Fruit fly (Drosophila melanogaster) whole organism, embryonic: ENCODE results near the gene mRpL49.

Source experiments
- Abd-B ChIP-seq: fragments of 200-800 bp; sonication (Bioruptor generic); optimal IDR thresholded peaks from 2 replicates; lab custom pipeline; 2018; ENCODE audit warnings: missing biosample characterization, mild to moderate bottlenecking, missing genetic modification characterization, moderate library complexity
- Bgb ChIP-seq: fragments of 200-800 bp; sonication (Bioruptor generic); IDR thresholded peaks from 2 replicates; pipeline ENCODE4 v1.3.6; 2022; ENCODE audit warnings: missing biosample characterization, missing genetic modification characterization; ENCODE audit not compliant: partially characterized antibody
- CG10274 ChIP-seq: fragments of 200-800 bp; sonication (Bioruptor generic); optimal IDR thresholded peaks from 3 replicates; lab custom pipeline; 2017; ENCODE audit warnings: missing biosample characterization, mild to moderate bottlenecking, missing genetic modification characterization
- CG12391 ChIP-seq: fragments of 200-800 bp; sonication (Bioruptor generic); optimal IDR thresholded peaks from 3 replicates; lab custom pipeline; 2018; ENCODE audit warnings: missing biosample characterization, mild to moderate bottlenecking, missing genetic modification characterization, moderate library complexity
- CG13775 ChIP-seq: fragments of 200-800 bp; sonication (Bioruptor generic); optimal IDR thresholded peaks from 3 replicates; lab custom pipeline; 2017; ENCODE audit warnings: missing biosample characterization, mild to moderate bottlenecking, missing genetic modification characterization
- CG1529 ChIP-seq: fragments of 200-800 bp; sonication (Bioruptor generic); optimal IDR thresholded peaks from 3 replicates; lab custom pipeline; 2018; ENCODE audit warnings: missing biosample characterization, missing genetic modification characterization
- CG15514 ChIP-seq: fragments of 200-800 bp; sonication (Bioruptor generic); optimal IDR thresholded peaks from 3 replicates; lab custom pipeline; 2017; ENCODE audit warnings: missing biosample characterization, missing genetic modification characterization, mild to moderate bottlenecking, moderate library complexity, missing genetic modification reagents
- CG17359 ChIP-seq: fragments of 200-800 bp; sonication (Bioruptor generic); optimal IDR thresholded peaks from 3 replicates; lab custom pipeline; 2018; ENCODE audit warnings: missing biosample characterization, mild to moderate bottlenecking, missing genetic modification characterization, moderate library complexity
- CG18011 ChIP-seq: fragments of 200-800 bp; sonication (Bioruptor generic); optimal IDR thresholded peaks from 2 replicates; lab custom pipeline; 2017; ENCODE audit warnings: missing biosample characterization, missing genetic modification characterization, mild to moderate bottlenecking, moderate library complexity, missing genotype
- CG2678 ChIP-seq: fragments of 200-800 bp; sonication (Bioruptor generic); optimal IDR thresholded peaks from 3 replicates; lab custom pipeline; 2019; ENCODE audit warnings: missing biosample characterization, mild to moderate bottlenecking, missing genetic modification characterization, moderate library complexity
- CG3281 ChIP-seq: fragments of 200-800 bp; sonication (Bioruptor generic); optimal IDR thresholded peaks from 3 replicates; lab custom pipeline; 2017; ENCODE audit warnings: missing biosample characterization, mild to moderate bottlenecking, missing genetic modification characterization
- CG3995 ChIP-seq: fragments of 200-800 bp; sonication (Bioruptor generic); optimal IDR thresholded peaks from 3 replicates; lab custom pipeline; 2016; ENCODE audit warnings: missing biosample characterization, missing genetic modification characterization
- CG6654 ChIP-seq: fragments of 200-800 bp; sonication (Bioruptor generic); optimal IDR thresholded peaks from 2 replicates; lab custom pipeline; 2017; ENCODE audit warnings: missing biosample characterization, mild to moderate bottlenecking, missing genetic modification characterization
- CG7839 ChIP-seq: fragments of 200-800 bp; sonication (Bioruptor generic); optimal IDR thresholded peaks from 3 replicates; lab custom pipeline; 2018; ENCODE audit warnings: missing biosample characterization, mild to moderate bottlenecking, missing genetic modification characterization, moderate library complexity
- CG8281 ChIP-seq: fragments of 200-800 bp; sonication (Bioruptor generic); optimal IDR thresholded peaks from 2 replicates; lab custom pipeline; 2018; ENCODE audit warnings: missing biosample characterization, mild to moderate bottlenecking, missing genetic modification characterization, moderate library complexity
- CG8478 ChIP-seq: fragments of >200 bp; optimal IDR thresholded peaks from 2 replicates; lab custom pipeline; 2018
- CG8924 ChIP-seq: fragments of 200-800 bp; optimal IDR thresholded peaks from 3 replicates; lab custom pipeline; 2019; ENCODE audit warnings: missing biosample characterization, mild to moderate bottlenecking, missing genetic modification characterization, moderate library complexity
- CG9817 ChIP-seq: fragments of 200-800 bp; sonication (Bioruptor generic); optimal IDR thresholded peaks from 2 replicates; lab custom pipeline; 2018; ENCODE audit warnings: missing biosample characterization, mild to moderate bottlenecking, missing genetic modification characterization, moderate library complexity
- CG9876 ChIP-seq: fragments of 200-800 bp; sonication (Bioruptor generic); optimal IDR thresholded peaks from 2 replicates; lab custom pipeline; 2016; ENCODE audit warnings: missing biosample characterization, missing genetic modification characterization
- Deaf1 ChIP-seq: fragments of 200-800 bp; optimal IDR thresholded peaks from 3 replicates; lab custom pipeline; 2019; ENCODE audit warnings: missing biosample characterization, mild to moderate bottlenecking, missing genetic modification characterization, moderate library complexity
- Dp ChIP-seq: fragments of 200-800 bp; sonication (Bioruptor generic); optimal IDR thresholded peaks from 2 replicates; lab custom pipeline; 2018; ENCODE audit warnings: missing biosample characterization, mild to moderate bottlenecking, missing genetic modification characterization, moderate library complexity
- Fer2 ChIP-seq: fragments of 200-800 bp; sonication (Bioruptor generic); optimal IDR thresholded peaks from 2 replicates; lab custom pipeline; 2018; ENCODE audit warnings: missing biosample characterization, mild to moderate bottlenecking, missing genetic modification characterization, moderate library complexity
- Fer3 ChIP-seq: fragments of 200-800 bp; sonication (Bioruptor generic); optimal IDR thresholded peaks from 2 replicates; lab custom pipeline; 2018; ENCODE audit warnings: missing biosample characterization, mild to moderate bottlenecking, missing genetic modification characterization, moderate library complexity
- H15 ChIP-seq: fragments of 200-800 bp; sonication (Bioruptor generic); IDR thresholded peaks from 3 replicates; pipeline ENCODE4 v1.3.6; 2022; ENCODE audit warnings: missing biosample characterization, missing genetic modification characterization
- HLH3B ChIP-seq: fragments of 200-800 bp; sonication (Bioruptor generic); IDR thresholded peaks from 2 replicates; pipeline ENCODE4 v1.3.6; 2022; ENCODE audit warnings: missing biosample characterization, missing genetic modification characterization
- Hr78 ChIP-seq, 2 experiments: fragments of 200-800 bp in 1 of 2; fragments of >200 bp in 1 of 2; sonication (Bioruptor generic) in 1 of 2; optimal IDR thresholded peaks; 2 replicates each; lab custom pipeline; 2017 to 2019; ENCODE audit warnings: missing biosample characterization in 2 of 2, missing genetic modification characterization in 2 of 2, mild to moderate bottlenecking in 1 of 2, moderate library complexity in 1 of 2
- Oli ChIP-seq: fragments of 200-800 bp; sonication (Bioruptor generic); optimal IDR thresholded peaks from 2 replicates; lab custom pipeline; 2018; ENCODE audit warnings: missing biosample characterization, mild to moderate bottlenecking, missing genetic modification characterization, moderate library complexity
- PHDP ChIP-seq: fragments of 200-800 bp; sonication (Bioruptor generic); optimal IDR thresholded peaks from 3 replicates; lab custom pipeline; 2018; ENCODE audit warnings: missing biosample characterization, mild to moderate bottlenecking, missing genetic modification characterization, moderate library complexity
- Ptx1 ChIP-seq: fragments of 200-800 bp; sonication (Bioruptor generic); IDR thresholded peaks from 2 replicates; pipeline ENCODE4 v1.3.6; 2022; ENCODE audit warnings: missing biosample characterization, missing genetic modification characterization
- Sox100B ChIP-seq: fragments of 200-800 bp; sonication (Bioruptor generic); optimal IDR thresholded peaks from 3 replicates; lab custom pipeline; 2018; ENCODE audit warnings: missing biosample characterization, mild to moderate bottlenecking, missing genetic modification characterization
- Xbp1 ChIP-seq: fragments of 200-800 bp; sonication (Bioruptor generic); optimal IDR thresholded peaks from 3 replicates; lab custom pipeline; 2016; ENCODE audit warnings: missing biosample characterization, mild to moderate bottlenecking, missing genetic modification characterization
- cad ChIP-seq: fragments of >200 bp; optimal IDR thresholded peaks from 2 replicates; lab custom pipeline; 2017; ENCODE audit warnings: missing biosample characterization, missing genetic modification characterization
- caup ChIP-seq: fragments of 200-800 bp; sonication (Bioruptor generic); optimal IDR thresholded peaks from 3 replicates; lab custom pipeline; 2017; ENCODE audit warnings: missing biosample characterization, mild to moderate bottlenecking, missing genetic modification characterization, moderate library complexity; ENCODE audit not compliant: severe bottlenecking
- ci ChIP-seq: fragments of 200-800 bp; sonication (Bioruptor generic); IDR thresholded peaks from 3 replicates; pipeline ENCODE4 v1.3.6; 2022; ENCODE audit warnings: missing biosample characterization, missing genetic modification characterization
- croc ChIP-seq: fragments of 200-800 bp; sonication (Bioruptor generic); conservative IDR thresholded peaks from 3 replicates; pipeline ENCODE4 v1.3.6; 2022; ENCODE audit warnings: missing biosample characterization, missing genetic modification characterization
- grau ChIP-seq: fragments of 200-800 bp; optimal IDR thresholded peaks from 3 replicates; lab custom pipeline; 2019; ENCODE audit warnings: missing biosample characterization, mild to moderate bottlenecking, missing genetic modification characterization, moderate library complexity
- gro ChIP-seq: fragments of 200-800 bp; sonication (Bioruptor generic); optimal IDR thresholded peaks from 2 replicates; lab custom pipeline; 2016; ENCODE audit warnings: missing biosample characterization, missing genetic modification characterization
- hkb ChIP-seq, 2 experiments: fragments of 200-800 bp in 1 of 2; fragments of >200 bp in 1 of 2; sonication (Bioruptor generic) in 1 of 2; IDR thresholded peaks in 1 of 2; optimal IDR thresholded peaks in 1 of 2; 2 replicates each; pipeline versions ENCODE4 v1.3.6 to Lab custom; 2017 to 2022; ENCODE audit warnings: missing biosample characterization in 1 of 2, missing genetic modification characterization in 1 of 2
- ind ChIP-seq: fragments of 200-800 bp; sonication (Bioruptor generic); optimal IDR thresholded peaks from 3 replicates; lab custom pipeline; 2016; ENCODE audit warnings: missing biosample characterization, missing genetic modification characterization
- lola ChIP-seq, 3 experiments: fragments of >200 bp in 2 of 3; fragments of 200-800 bp in 1 of 3; sonication (Bioruptor generic) in 1 of 3; optimal IDR thresholded peaks; 2 replicates each; lab custom pipeline; 2017 to 2019; ENCODE audit warnings: missing biosample characterization in 3 of 3, missing genetic modification characterization in 3 of 3, mild to moderate bottlenecking in 1 of 3, moderate library complexity in 1 of 3
- nmo ChIP-seq: fragments of 200-800 bp; sonication (Bioruptor generic); optimal IDR thresholded peaks from 2 replicates; lab custom pipeline; 2018; ENCODE audit warnings: missing biosample characterization, mild to moderate bottlenecking, missing genetic modification characterization, moderate library complexity
- oc ChIP-seq: fragments of 200-800 bp; sonication (Bioruptor generic); optimal IDR thresholded peaks from 2 replicates; lab custom pipeline; 2018; ENCODE audit warnings: missing biosample characterization, mild to moderate bottlenecking, missing genetic modification characterization, moderate library complexity
- otp ChIP-seq: fragments of 200-800 bp; sonication (Bioruptor generic); IDR thresholded peaks from 3 replicates; pipeline ENCODE4, ENCODE4 v1.3.6; 2022; ENCODE audit warnings: missing biosample characterization, missing genetic modification characterization
- pnt ChIP-seq: fragments of 200-800 bp; sonication (Bioruptor generic); optimal IDR thresholded peaks from 3 replicates; lab custom pipeline; 2016; ENCODE audit warnings: missing biosample characterization, missing genetic modification characterization
- sqz ChIP-seq: fragments of 200-800 bp; sonication (Bioruptor generic); optimal IDR thresholded peaks from 3 replicates; lab custom pipeline; 2018; ENCODE audit warnings: missing biosample characterization, mild to moderate bottlenecking, missing genetic modification characterization
- ssp ChIP-seq: fragments of 200-800 bp; sonication (Bioruptor generic); IDR thresholded peaks from 2 replicates; pipeline ENCODE4 v1.3.6; 2022; ENCODE audit warnings: missing biosample characterization, missing genetic modification characterization
- vvl ChIP-seq: fragments of 200-800 bp; sonication (Bioruptor generic); IDR thresholded peaks from 2 replicates; pipeline ENCODE4 v1.3.6; 2022; ENCODE audit warnings: missing biosample characterization, missing genetic modification characterization

The mRpL49 gene

dm6 chrX:12923258-12923901 lies 16.5 kb downstream of the mRpL49 start (continued):
- peak; percentile 45 for TF ChIP-seq Sox100B
- peak; percentile 39 for TF ChIP-seq CG12391 (tag; lab: Kevin White, UChicago)
- peak; percentile 21 for TF ChIP-seq PHDP (tag; lab: Kevin White, UChicago)
- 0 out of 2 replicates have a peak, but pooled peaks have one; percentile 41 for TF ChIP-seq HLH3B (GFP tag; lab: Robert Waterston, UW)
- 0 out of 3 replicates have a peak, but pooled peaks have one; percentile 7 for TF ChIP-seq H15 (GFP tag; lab: Robert Waterston, UW)
- peak; percentile 46 for TF ChIP-seq CG7839
- TF ChIP-seq Oli, result peak; percentile 33
- no peak for TF ChIP-seq Dp (GFP tag; lab: Kevin White, UChicago)
- peak; percentile 94 for TF ChIP-seq CG10274 (GFP tag; lab: Kevin White, UChicago)
- TF ChIP-seq gro (GFP tag; lab: Kevin White, UChicago), result no peak
- TF ChIP-seq CG8924 (tag; lab: Kevin White, UChicago), result peak; percentile 16
- peak in 1 of 3 experiments; percentile 39 for TF ChIP-seq lola (GFP tag; optimal IDR thresholded peaks at IDR 0.05; lab: Kevin White, UChicago)
- peak; percentile 39 for TF ChIP-seq CG13775
- TF ChIP-seq CG1529, result peak; percentile 29
- peak; percentile 2 for TF ChIP-seq oc (tag; lab: Kevin White, UChicago)
- no peak for TF ChIP-seq hkb (optimal IDR thresholded peaks at IDR 0.05; lab: Kevin White, UChicago)
- peak; percentile 12; the same call in 1 of the 2 replicates for TF ChIP-seq hkb (GFP tag; IDR thresholded peaks at IDR 0.05; lab: Robert Waterston, UW)
- TF ChIP-seq ind (GFP tag; lab: Kevin White, UChicago), result peak; percentile 6
- peak; percentile 25; the same call in 1 of the 2 replicates for TF ChIP-seq vvl (GFP tag; lab: Robert Waterston, UW)
- no peak for TF ChIP-seq Fer3
- TF ChIP-seq nmo (GFP tag; lab: Kevin White, UChicago), result peak; percentile 61
- TF ChIP-seq Ptx1 (GFP tag; lab: Robert Waterston, UW), result 0 out of 2 replicates have a peak, but pooled peaks have one; percentile 28
- no peak for TF ChIP-seq CG8281 (tag; lab: Kevin White, UChicago)
- no peak for TF ChIP-seq Deaf1
- TF ChIP-seq CG2678 (tag; lab: Kevin White, UChicago), result peak; percentile 52
- no peak for TF ChIP-seq CG3995
- TF ChIP-seq CG17359 (tag; lab: Kevin White, UChicago), result peak; percentile 45
- peak; percentile 36; the same call in 1 of the 3 replicates for TF ChIP-seq otp
- peak; percentile 71; the same call in 2 of the 3 replicates for TF ChIP-seq ci
- TF ChIP-seq croc (GFP tag; lab: Robert Waterston, UW), result peak; percentile 21; the same call in 1 of the 3 replicates
- TF ChIP-seq Xbp1 (GFP tag; lab: Kevin White, UChicago), result peak; percentile 3
- no peak for TF ChIP-seq CG8478 (lab: Kevin White, UChicago)
- TF ChIP-seq, all 482 proteins: peak for 107

- TF ChIP-seq CG6654 (GFP tag; lab: Kevin White, UChicago), result no peak
- TF ChIP-seq Bgb (GFP tag; lab: Robert Waterston, UW), result no peak
- TF ChIP-seq CG9817 (tag; lab: Kevin White, UChicago), result no peak
- peak in 1 of 2 experiments; percentile 31 for TF ChIP-seq Hr78 (GFP tag; optimal IDR thresholded peaks at IDR 0.05; lab: Kevin White, UChicago)
- peak; percentile 80 for TF ChIP-seq ci
- TF ChIP-seq pnt (GFP tag; lab: Kevin White, UChicago), result no peak
- TF ChIP-seq caup (GFP tag; lab: Kevin White, UChicago), result peak; percentile 37
- no peak for TF ChIP-seq Fer2 (tag; lab: Kevin White, UChicago)
- TF ChIP-seq cad (GFP tag; lab: Kevin White, UChicago), result no peak
- TF ChIP-seq CG9876 (GFP tag; lab: Kevin White, UChicago), result no peak
- TF ChIP-seq CG18011 (GFP tag; lab: Kevin White, UChicago), result no peak
- TF ChIP-seq Abd-B (GFP tag; lab: Kevin White, UChicago), result no peak
- TF ChIP-seq CG15514 (GFP tag; lab: Kevin White, UChicago), result peak; percentile 21
- peak; percentile 56 for TF ChIP-seq ssp (GFP tag; lab: Robert Waterston, UW)
- no peak for TF ChIP-seq sqz (GFP tag; lab: Kevin White, UChicago)
- peak; percentile 33 for TF ChIP-seq CG3281
- TF ChIP-seq grau (tag; lab: Kevin White, UChicago), result peak; percentile 63
These were observed 18.7 kb downstream of the mRpL49 start for dm6 chrX:12925426-12926256.
